Worm (Caenorhabditis elegans) whole organism, midembryonic: Measurements from ENCODE around the gene str-206.

Source experiments
- T22C8.4 ChIP-seq: fragments of 200-800 bp; sonication (Bioruptor generic); IDR thresholded peaks from 2 replicates; pipeline ENCODE4 v1.3.6; 2022; ENCODE audit warnings: missing genetic modification characterization, missing compliant biosample characterization
- cog-1 ChIP-seq: sonication (generic microtip); optimal IDR thresholded peaks from 2 replicates; lab custom pipeline; 2016; ENCODE audit warnings: missing genetic modification characterization, missing compliant biosample characterization
- flt-1 ChIP-seq: fragments of 200-800 bp; sonication (Bioruptor generic); IDR thresholded peaks from 2 replicates; pipeline ENCODE4 v1.3.6; 2022; ENCODE audit warnings: missing genetic modification characterization, missing compliant biosample characterization
- ref-1 ChIP-seq: fragments of 200-800 bp; sonication (Bioruptor generic); conservative IDR thresholded peaks from 2 replicates; pipeline ENCODE4 v1.3.6; 2022; ENCODE audit warnings: missing genetic modification reagents, missing genetic modification characterization, missing compliant biosample characterization
- ztf-29 ChIP-seq: fragments of 200-800 bp; sonication (Bioruptor generic); IDR thresholded peaks from 2 replicates; pipeline ENCODE4 v1.3.6; 2022; ENCODE audit warnings: missing genetic modification reagents, missing genetic modification characterization, missing compliant biosample characterization

DNA sequence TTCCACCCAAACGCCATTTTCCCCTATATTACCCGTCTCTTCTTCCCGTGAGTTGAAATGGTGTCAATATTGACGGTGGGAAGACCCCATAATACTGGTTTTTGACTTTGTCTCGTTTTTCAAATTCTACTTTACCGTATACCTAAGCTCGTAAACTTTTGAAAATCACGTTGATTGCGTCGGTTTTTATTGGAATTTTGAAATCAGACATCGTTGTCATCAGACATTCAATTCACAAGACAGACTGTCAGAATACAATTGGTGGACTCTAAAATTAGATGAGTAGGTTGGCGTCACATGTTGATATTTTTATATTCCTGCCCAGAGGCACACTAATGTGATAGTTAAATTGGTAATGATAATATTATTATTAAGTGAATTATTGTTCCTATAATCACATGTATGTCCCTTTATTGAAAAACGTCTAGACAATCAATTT is 14.0 kb downstream of the str-206 start:
- no peak for TF ChIP-seq flt-1 (GFP tag; lab: Robert Waterston, UW)
- no peak for TF ChIP-seq cog-1
- no peak for TF ChIP-seq T22C8.4 (GFP tag; lab: Robert Waterston, UW)
- TF ChIP-seq ztf-29 (GFP tag; lab: Robert Waterston, UW), result no peak
- TF ChIP-seq ref-1, result no peak
